Worm (Caenorhabditis elegans): ENCODE results near the gene R09A1.3.

R09A1.3 gene

ce11 chrV:1027044-1027443 is at the start of gene R09A1.3:
Gene R09A1.3 (minus strand): TSS chrV:1027074.
- no peak for TF ChIP-seq R02D3.7 (tag; optimal IDR thresholded peaks at IDR 0.05)
- TF ChIP-seq fos-1 (tag; optimal IDR thresholded peaks at IDR 0.05), result peak; percentile 45

- no peak for TF ChIP-seq alr-1 (tag; optimal IDR thresholded peaks at IDR 0.05)
- TF ChIP-seq nhr-6 (tag; optimal IDR thresholded peaks at IDR 0.05), result no peak
- TF ChIP-seq nhr-11 (tag; optimal IDR thresholded peaks at IDR 0.05), result no peak
- no peak for TF ChIP-seq nhr-23 (tag; optimal IDR thresholded peaks at IDR 0.05)
- TF ChIP-seq sma-3 (GFP tag; optimal IDR thresholded peaks at IDR 0.05), result no peak
- TF ChIP-seq aly-2 (tag; optimal IDR thresholded peaks at IDR 0.05), result no peak
- TF ChIP-seq nhr-21 (tag; optimal IDR thresholded peaks at IDR 0.05), result no peak
- TF ChIP-seq sem-4 (tag; optimal IDR thresholded peaks at IDR 0.05), result no peak
- TF ChIP-seq ZK546.5 (tag; optimal IDR thresholded peaks at IDR 0.05), result no peak
- TF ChIP-seq nhr-25 (tag; optimal IDR thresholded peaks at IDR 0.05), result no peak
- TF ChIP-seq elt-3 (tag; optimal IDR thresholded peaks at IDR 0.05), result no peak
- TF ChIP-seq sma-9 (GFP tag; optimal IDR thresholded peaks at IDR 0.05), result no peak
- no peak for TF ChIP-seq sma-9 (tag; optimal IDR thresholded peaks at IDR 0.05)
- no peak for TF ChIP-seq nhr-12 (tag; optimal IDR thresholded peaks at IDR 0.05)
- TF ChIP-seq unc-39 (tag; optimal IDR thresholded peaks at IDR 0.05), result no peak
- TF ChIP-seq blmp-1 (tag; optimal IDR thresholded peaks at IDR 0.05; ENCODE audit: insufficient read depth), result no peak
- no peak for TF ChIP-seq skn-1 (tag; optimal IDR thresholded peaks at IDR 0.05)
- TF ChIP-seq mab-5 (tag; optimal IDR thresholded peaks at IDR 0.05), result no peak
- TF ChIP-seq mbf-1 (tag; optimal IDR thresholded peaks at IDR 0.05), result no peak
- TF ChIP-seq elt-1 (tag; optimal IDR thresholded peaks at IDR 0.05), result no peak
- TF ChIP-seq ztf-1 (GFP tag; conservative IDR thresholded peaks at IDR 0.05), result no peak
These were observed 48.1 kb upstream of the R09A1.3 start, which contains the start of gene K10C9.1 for ce11 chrV:1074946-1075345. Gene K10C9.1 (plus strand): TSS chrV:1075246.

ce11 chrV:1067468-1067867 is 40.6 kb upstream of the R09A1.3 start, which contains the start of gene K10C9.7:
Gene K10C9.7 (minus strand): TSS chrV:1067568.
- TF ChIP-seq Y55F3AM.14 (GFP tag; optimal IDR thresholded peaks at IDR 0.05) (no peak), nhr-11 (tag; optimal IDR thresholded peaks at IDR 0.05) (no peak), R02D3.7 (tag; optimal IDR thresholded peaks at IDR 0.05) (no peak), blmp-1 (tag; optimal IDR thresholded peaks at IDR 0.05; ENCODE audit: insufficient read depth) (no peak), F13H6.1 (tag; optimal IDR thresholded peaks at IDR 0.05) (no peak), skn-1 (tag; optimal IDR thresholded peaks at IDR 0.05) (no peak), nhr-25 (tag; optimal IDR thresholded peaks at IDR 0.05) (no peak), egl-27 (tag; optimal IDR thresholded peaks at IDR 0.05) (no peak), gmeb-1 (tag; optimal IDR thresholded peaks at IDR 0.05) (no peak), unc-55 (GFP tag; optimal IDR thresholded peaks at IDR 0.05) (no peak), sma-9 (GFP tag; optimal IDR thresholded peaks at IDR 0.05) (no peak), sma-9 (tag; optimal IDR thresholded peaks at IDR 0.05) (no peak), unc-39 (tag; optimal IDR thresholded peaks at IDR 0.05) (no peak), mab-5 (tag; optimal IDR thresholded peaks at IDR 0.05) (no peak), zag-1 (tag; optimal IDR thresholded peaks at IDR 0.05) (no peak), nhr-77 (tag; optimal IDR thresholded peaks at IDR 0.05) (no peak), dmd-4 (tag; optimal IDR thresholded peaks at IDR 0.05) (no peak), ztf-1 (GFP tag; conservative IDR thresholded peaks at IDR 0.05) (no peak), nhr-237 (tag; optimal IDR thresholded peaks at IDR 0.05) (no peak), ZK546.5 (tag; optimal IDR thresholded peaks at IDR 0.05) (no peak)

DNA sequence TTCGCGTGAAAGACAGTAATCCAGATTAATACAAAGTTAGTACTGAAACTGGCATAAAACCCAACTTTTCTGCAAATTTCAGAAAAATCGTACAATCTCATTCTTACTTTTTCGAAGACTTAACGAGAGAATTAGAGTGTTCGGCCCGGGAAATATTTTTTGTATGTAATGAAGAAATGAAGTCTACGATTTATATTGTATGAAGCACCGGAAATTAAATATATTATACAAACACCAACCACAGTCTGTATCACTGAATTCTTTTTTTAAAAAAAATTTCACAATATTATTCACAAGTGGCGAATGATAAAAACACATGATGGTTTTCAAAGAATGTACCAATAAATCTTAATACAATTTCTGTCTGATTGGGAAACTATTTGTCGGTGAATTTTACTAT is 37.6 kb upstream of the R09A1.3 start, which contains the start of gene str-67:
str-67 (minus strand) TSS at position 101 of the 400 bp plus-strand sequence.
- TF ChIP-seq elt-3 (tag; optimal IDR thresholded peaks at IDR 0.05) (no peak), ztf-1 (GFP tag; conservative IDR thresholded peaks at IDR 0.05) (no peak), nhr-25 (tag; optimal IDR thresholded peaks at IDR 0.05) (no peak), fos-1 (tag; optimal IDR thresholded peaks at IDR 0.05) (no peak), unc-39 (tag; optimal IDR thresholded peaks at IDR 0.05) (no peak), mab-5 (tag; optimal IDR thresholded peaks at IDR 0.05) (no peak)

ce11 chrV:1061295-1061694 is 34.4 kb upstream of the R09A1.3 start, which contains the start of gene rnst-2:
Gene rnst-2 (plus strand): TSS chrV:1061595.
- TF ChIP-seq nhr-6 (tag; optimal IDR thresholded peaks at IDR 0.05) (no peak), aly-2 (tag; optimal IDR thresholded peaks at IDR 0.05) (no peak), nhr-11 (tag; optimal IDR thresholded peaks at IDR 0.05) (no peak), nhr-21 (tag; optimal IDR thresholded peaks at IDR 0.05) (no peak), lin-11 (tag; optimal IDR thresholded peaks at IDR 0.05) (no peak), alr-1 (tag; optimal IDR thresholded peaks at IDR 0.05) (no peak), skn-1 (tag; optimal IDR thresholded peaks at IDR 0.05) (no peak), ama-1 (optimal IDR thresholded peaks at IDR 0.05) (no peak), crh-2 (tag; optimal IDR thresholded peaks at IDR 0.05) (no peak), nhr-23 (tag; optimal IDR thresholded peaks at IDR 0.05) (no peak)
